Worm (Caenorhabditis elegans) whole organism, midembryonic: ENCODE results near the gene C16C4.17.

ENCODE experiments used
- T22C8.4 ChIP-seq: fragments of 200-800 bp; sonication (Bioruptor generic); IDR thresholded peaks from 2 replicates; pipeline ENCODE4 v1.3.6; 2022; ENCODE audit warnings: missing genetic modification characterization, missing compliant biosample characterization
- cog-1 ChIP-seq: sonication (generic microtip); optimal IDR thresholded peaks from 2 replicates; lab custom pipeline; 2016; ENCODE audit warnings: missing genetic modification characterization, missing compliant biosample characterization
- flt-1 ChIP-seq: fragments of 200-800 bp; sonication (Bioruptor generic); IDR thresholded peaks from 2 replicates; pipeline ENCODE4 v1.3.6; 2022; ENCODE audit warnings: missing genetic modification characterization, missing compliant biosample characterization
- med-1 ChIP-seq: sonication (generic microtip); optimal IDR thresholded peaks from 2 replicates; lab custom pipeline; 2017; ENCODE audit warnings: missing genetic modification characterization, mild to moderate bottlenecking, missing compliant biosample characterization, antibody characterized with exemption, missing genetic modification reagents; ENCODE audit not compliant: insufficient read depth
- ref-1 ChIP-seq: fragments of 200-800 bp; sonication (Bioruptor generic); conservative IDR thresholded peaks from 2 replicates; pipeline ENCODE4 v1.3.6; 2022; ENCODE audit warnings: missing genetic modification reagents, missing genetic modification characterization, missing compliant biosample characterization
- tab-1 ChIP-seq: fragments of 200-800 bp; sonication (Bioruptor generic); IDR thresholded peaks from 2 replicates; pipeline ENCODE4 v1.3.6; 2022; ENCODE audit warnings: missing genetic modification characterization, missing compliant biosample characterization
- ztf-23 ChIP-seq: fragments of 200-800 bp; sonication (Bioruptor generic); IDR thresholded peaks from 2 replicates; pipeline ENCODE4 v1.3.6; 2022; ENCODE audit warnings: missing genetic modification reagents, missing genetic modification characterization, missing compliant biosample characterization
- ztf-29 ChIP-seq: fragments of 200-800 bp; sonication (Bioruptor generic); IDR thresholded peaks from 2 replicates; pipeline ENCODE4 v1.3.6; 2022; ENCODE audit warnings: missing genetic modification reagents, missing genetic modification characterization, missing compliant biosample characterization

ce11 chrII:1869120-1869519 is 4.7 kb downstream of the C16C4.17 start, which contains the start of gene math-14:
- no peak for TF ChIP-seq ztf-23 (GFP tag; lab: Robert Waterston, UW)
- no peak for TF ChIP-seq T22C8.4 (GFP tag; lab: Robert Waterston, UW)
- TF ChIP-seq flt-1 (GFP tag; lab: Robert Waterston, UW), result no peak
- TF ChIP-seq ztf-29 (GFP tag; lab: Robert Waterston, UW), result no peak
- TF ChIP-seq cog-1, result no peak
- TF ChIP-seq tab-1 (GFP tag; lab: Robert Waterston, UW), result no peak
- no peak for TF ChIP-seq ref-1
- TF ChIP-seq med-1, result no peak
